In the genomic region with DNA sequence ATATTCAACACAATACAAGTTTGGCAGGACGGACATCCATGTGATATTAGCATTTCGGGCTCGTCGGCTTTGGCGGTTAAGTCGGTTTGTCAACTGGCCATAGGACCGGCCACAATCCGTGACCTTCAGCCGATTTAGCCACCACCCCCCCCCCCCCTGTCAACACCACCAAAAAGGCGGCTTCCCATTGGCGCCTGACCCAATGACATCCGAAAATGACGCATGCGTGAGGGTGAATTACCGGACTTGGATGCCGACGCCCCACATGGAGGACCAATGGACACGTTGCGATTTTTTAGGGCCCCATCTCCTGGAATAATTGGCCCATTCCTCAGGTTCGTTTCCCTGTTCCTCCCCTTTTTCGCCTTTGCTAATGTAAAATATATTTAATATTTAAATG, we compare ENCODE assay signal across 2 fruit fly cellular contexts.
TF ChIP-seq lines count a peak whose summit lies in the region.

No protein-coding gene starts in this region.

- TF ChIP-seq CTCF in whole organism, embryonic (GFP tag; optimal IDR thresholded peaks at IDR 0.05; lab: Kevin White, UChicago): no peak

TF ChIP-seq in whole organism, embryonic, 481 proteins besides CTCF, POLR2A, EP300 and RAD21:
- TF ChIP-seq Nf-YC (tag; optimal IDR thresholded peaks at IDR 0.05; lab: Kevin White, UChicago) (peak; percentile 87), Nf-YB (GFP tag; optimal IDR thresholded peaks at IDR 0.05; lab: Kevin White, UChicago) (peak; percentile 78), CG2202 (tag; optimal IDR thresholded peaks at IDR 0.05; lab: Kevin White, UChicago) (no peak), Hand (GFP tag; optimal IDR thresholded peaks at IDR 0.05; lab: Kevin White, UChicago) (no peak), hb (GFP tag; IDR thresholded peaks at IDR 0.05; lab: Robert Waterston, UW; ENCODE audit: partially characterized antibody) (no peak)

TF ChIP-seq in whole organism, wandering third instar larva, 38 proteins besides CTCF, POLR2A, EP300 and RAD21:
- TF ChIP-seq dsf (GFP tag; optimal IDR thresholded peaks at IDR 0.05; lab: Kevin White, UChicago; ENCODE audit: borderline replicate concordance) (no peak), Rel (GFP tag; optimal IDR thresholded peaks at IDR 0.05; lab: Kevin White, UChicago) (no peak), Rel (tag; optimal IDR thresholded peaks at IDR 0.05; lab: Kevin White, UChicago) (peak; percentile 1), fru (GFP tag; optimal IDR thresholded peaks at IDR 0.05; lab: Kevin White, UChicago) (no peak), Vsx2 (GFP tag; optimal IDR thresholded peaks at IDR 0.05; lab: Kevin White, UChicago; ENCODE audit: partially characterized antibody) (no peak), Myc (optimal IDR thresholded peaks at IDR 0.05; lab: Kevin White, UChicago) (no peak), Hnf4 (GFP tag; optimal IDR thresholded peaks at IDR 0.05; lab: Kevin White, UChicago) (no peak), jim (GFP tag; optimal IDR thresholded peaks at IDR 0.05; lab: Kevin White, UChicago) (no peak), dmrt93B (GFP tag; optimal IDR thresholded peaks at IDR 0.05; lab: Kevin White, UChicago) (no peak), usp (GFP tag; optimal IDR thresholded peaks at IDR 0.05; lab: Kevin White, UChicago) (no peak)
TF ChIP-seq in whole organism, wandering third instar larva: peak in this region for 1.
